Worm (Caenorhabditis elegans) whole organism, L3 larva: ENCODE measurements around the gene ZK1248.11.

Source experiments
- ZK546.5 ChIP-seq: sonication (generic microtip); optimal IDR thresholded peaks from 2 replicates; lab custom pipeline; 2017; ENCODE audit warnings: missing biosample characterization, missing genetic modification characterization
- aly-2 ChIP-seq: fragments of 150-350 bp; optimal IDR thresholded peaks from 2 replicates; lab custom pipeline; 2014; ENCODE audit warnings: missing biosample characterization, missing genetic modification characterization
- nhr-77 ChIP-seq: fragments of 150-350 bp; optimal IDR thresholded peaks from 2 replicates; lab custom pipeline; 2014; ENCODE audit warnings: missing biosample characterization, missing genetic modification characterization

DNA sequence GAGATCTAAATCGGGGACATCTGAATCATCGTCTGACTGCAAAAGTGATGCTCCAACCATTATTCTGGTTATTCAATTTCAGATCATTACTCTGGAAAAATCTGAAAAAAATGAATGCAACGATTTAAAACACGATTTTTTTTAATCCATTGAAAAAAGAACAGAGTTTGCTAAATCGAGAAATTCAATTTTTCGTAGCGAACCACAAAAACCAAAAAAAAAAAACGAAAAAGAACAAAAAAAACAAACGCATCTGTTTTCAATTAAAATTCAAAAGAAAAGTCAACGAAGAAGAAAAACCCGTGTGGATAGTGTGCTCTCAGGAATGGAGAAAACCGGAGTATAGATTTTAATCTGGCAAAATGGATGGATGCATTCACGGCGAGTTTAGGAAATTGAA, 29.9 kb upstream of the ZK1248.11 start, which contains the start of gene F55C12.4:
- TF ChIP-seq aly-2 (no peak), ZK546.5 (tag; lab: Kevin White, UChicago) (no peak), nhr-77 (no peak)
